Worm (Caenorhabditis elegans) whole organism, mixed stage, embryonic: ENCODE data around the gene H03E18.2.

Experiments used
- M03D4.4 ChIP-seq: sonication (generic microtip); optimal IDR thresholded peaks from 2 replicates; lab custom pipeline; 2017; ENCODE audit warnings: mild to moderate bottlenecking, missing genetic modification characterization, missing compliant biosample characterization
- bed-3 ChIP-seq: fragments of 200-800 bp; sonication (Bioruptor generic); optimal IDR thresholded peaks from 3 replicates; lab custom pipeline; 2018; ENCODE audit warnings: mild to moderate bottlenecking, missing genetic modification characterization, moderate library complexity, missing compliant biosample characterization
- blmp-1 ChIP-seq: fragments of 150-350 bp; optimal IDR thresholded peaks from 2 replicates; lab custom pipeline; 2014; ENCODE audit warnings: missing biosample characterization, missing genetic modification characterization
- ceh-39 ChIP-seq: fragments of 150-350 bp; optimal IDR thresholded peaks from 2 replicates; lab custom pipeline; 2014; ENCODE audit warnings: missing biosample characterization, missing genetic modification characterization
- ceh-43 ChIP-seq: fragments of 200-800 bp; sonication (Bioruptor generic); optimal IDR thresholded peaks from 2 replicates; lab custom pipeline; 2018; ENCODE audit warnings: mild to moderate bottlenecking, missing genetic modification characterization, moderate library complexity, missing compliant biosample characterization
- ceh-83 ChIP-seq: fragments of 200-800 bp; sonication (Bioruptor generic); optimal IDR thresholded peaks from 2 replicates; lab custom pipeline; 2018; ENCODE audit warnings: mild to moderate bottlenecking, missing genetic modification characterization, missing compliant biosample characterization
- ces-1 ChIP-seq: fragments of 150-350 bp; optimal IDR thresholded peaks from 2 replicates; lab custom pipeline; 2014; ENCODE audit warnings: missing biosample characterization, missing genetic modification reagents, missing genetic modification characterization
- cnd-1 ChIP-seq: fragments of 200-800 bp; sonication (Bioruptor generic); optimal IDR thresholded peaks from 2 replicates; lab custom pipeline; 2018; ENCODE audit warnings: mild to moderate bottlenecking, missing genetic modification characterization, missing compliant biosample characterization
- drap-1 ChIP-seq: fragments of 200-800 bp; sonication (Bioruptor generic); optimal IDR thresholded peaks from 3 replicates; lab custom pipeline; 2018; ENCODE audit warnings: mild to moderate bottlenecking, missing genetic modification characterization, missing compliant biosample characterization
- elt-1 ChIP-seq: sonication (generic microtip); optimal IDR thresholded peaks from 2 replicates; lab custom pipeline; 2017; ENCODE audit warnings: missing genetic modification characterization, mild to moderate bottlenecking, missing compliant biosample characterization, antibody characterized with exemption, moderate library complexity, borderline replicate concordance; ENCODE audit not compliant: insufficient read depth
- elt-3 ChIP-seq: fragments of 150-350 bp; optimal IDR thresholded peaks from 2 replicates; lab custom pipeline; 2014; ENCODE audit warnings: missing biosample characterization, missing genetic modification characterization
- flh-1 ChIP-seq: fragments of 200-800 bp; sonication (Bioruptor generic); optimal IDR thresholded peaks from 2 replicates; lab custom pipeline; 2018; ENCODE audit warnings: mild to moderate bottlenecking, missing genetic modification characterization, moderate library complexity, missing compliant biosample characterization
- ham-2 ChIP-seq: fragments of 200-800 bp; sonication (Bioruptor generic); optimal IDR thresholded peaks from 2 replicates; lab custom pipeline; 2018; ENCODE audit warnings: mild to moderate bottlenecking, missing genetic modification characterization, missing compliant biosample characterization
- hlh-1 ChIP-seq: fragments of 150-350 bp; optimal IDR thresholded peaks from 2 replicates; lab custom pipeline; 2014; ENCODE audit warnings: missing biosample characterization, missing genetic modification reagents, missing genetic modification characterization
- lin-13 ChIP-seq: fragments of 150-350 bp; optimal IDR thresholded peaks from 2 replicates; lab custom pipeline; 2014; ENCODE audit warnings: missing biosample characterization, missing genetic modification characterization
- lin-32 ChIP-seq: fragments of 200-800 bp; sonication (Bioruptor generic); optimal IDR thresholded peaks from 2 replicates; lab custom pipeline; 2018; ENCODE audit warnings: mild to moderate bottlenecking, missing genetic modification characterization, missing compliant biosample characterization
- lsy-2 ChIP-seq: fragments of 150-350 bp; optimal IDR thresholded peaks from 2 replicates; lab custom pipeline; 2014; ENCODE audit warnings: missing biosample characterization, missing genetic modification characterization
- mab-5 ChIP-seq: fragments of 150-350 bp; optimal IDR thresholded peaks from 2 replicates; lab custom pipeline; 2014; ENCODE audit warnings: missing biosample characterization, missing genetic modification characterization
- mep-1 ChIP-seq: fragments of 150-350 bp; optimal IDR thresholded peaks from 2 replicates; lab custom pipeline; 2017; ENCODE audit warnings: missing biosample characterization, missing genetic modification reagents, missing genetic modification characterization, inconsistent platforms
- mls-2 ChIP-seq: sonication (generic microtip); optimal IDR thresholded peaks from 2 replicates; lab custom pipeline; 2016; ENCODE audit warnings: mild to moderate bottlenecking, missing genetic modification characterization, moderate library complexity, missing compliant biosample characterization
- nhr-12 ChIP-seq: fragments of 150-350 bp; optimal IDR thresholded peaks from 2 replicates; lab custom pipeline; 2014; ENCODE audit warnings: missing biosample characterization, missing genetic modification characterization
- nhr-2 ChIP-seq: fragments of 150-350 bp; optimal IDR thresholded peaks from 2 replicates; lab custom pipeline; 2014; ENCODE audit warnings: missing biosample characterization, missing genetic modification characterization
- nhr-237 ChIP-seq: fragments of 150-350 bp; optimal IDR thresholded peaks from 2 replicates; lab custom pipeline; 2014; ENCODE audit warnings: missing biosample characterization, missing genetic modification characterization
- nhr-28 ChIP-seq: fragments of 150-350 bp; optimal IDR thresholded peaks from 2 replicates; lab custom pipeline; 2014; ENCODE audit warnings: missing biosample characterization, missing genetic modification characterization
- nhr-76 ChIP-seq: sonication (generic microtip); optimal IDR thresholded peaks from 2 replicates; lab custom pipeline; 2017; ENCODE audit warnings: missing biosample characterization, missing genetic modification characterization
- pha-4 ChIP-seq: fragments of 150-350 bp; optimal IDR thresholded peaks from 2 replicates; lab custom pipeline; 2018; ENCODE audit warnings: missing biosample characterization, missing genetic modification reagents, missing genetic modification characterization
- sem-2 ChIP-seq: fragments of 200-800 bp; sonication (Bioruptor generic); optimal IDR thresholded peaks from 2 replicates; lab custom pipeline; 2018; ENCODE audit warnings: mild to moderate bottlenecking, missing genetic modification characterization, missing compliant biosample characterization
- snpc-4 ChIP-seq: fragments of 150-350 bp; optimal IDR thresholded peaks from 2 replicates; lab custom pipeline; 2014; ENCODE audit warnings: missing biosample characterization, missing genetic modification characterization
- sptf-1 ChIP-seq: sonication (generic microtip); optimal IDR thresholded peaks from 2 replicates; lab custom pipeline; 2017; ENCODE audit warnings: mild to moderate bottlenecking, missing genetic modification characterization, moderate library complexity, missing compliant biosample characterization
- tbx-8 ChIP-seq: fragments of 200-800 bp; sonication (Bioruptor generic); optimal IDR thresholded peaks from 2 replicates; lab custom pipeline; 2018; ENCODE audit warnings: mild to moderate bottlenecking, missing genetic modification characterization, moderate library complexity, missing compliant biosample characterization
- unc-120 ChIP-seq: sonication (generic microtip); optimal IDR thresholded peaks from 2 replicates; lab custom pipeline; 2017; ENCODE audit warnings: missing genetic modification characterization, missing compliant biosample characterization; ENCODE audit not compliant: poor library complexity, severe bottlenecking
- unc-39 ChIP-seq: fragments of 150-350 bp; optimal IDR thresholded peaks from 2 replicates; lab custom pipeline; 2014; ENCODE audit warnings: missing biosample characterization, missing genetic modification characterization
- unc-62 ChIP-seq: fragments of 150-350 bp; optimal IDR thresholded peaks from 2 replicates; lab custom pipeline; 2014; ENCODE audit warnings: missing biosample characterization, missing genetic modification reagents, missing genetic modification characterization
- zip-8 ChIP-seq: fragments of 150-350 bp; optimal IDR thresholded peaks from 2 replicates; lab custom pipeline; 2014; ENCODE audit warnings: missing biosample characterization, missing genetic modification characterization
- ztf-11 ChIP-seq: fragments of 150-350 bp; optimal IDR thresholded peaks from 2 replicates; lab custom pipeline; 2014; ENCODE audit warnings: missing biosample characterization, missing genetic modification characterization

The H03E18.2 gene

DNA sequence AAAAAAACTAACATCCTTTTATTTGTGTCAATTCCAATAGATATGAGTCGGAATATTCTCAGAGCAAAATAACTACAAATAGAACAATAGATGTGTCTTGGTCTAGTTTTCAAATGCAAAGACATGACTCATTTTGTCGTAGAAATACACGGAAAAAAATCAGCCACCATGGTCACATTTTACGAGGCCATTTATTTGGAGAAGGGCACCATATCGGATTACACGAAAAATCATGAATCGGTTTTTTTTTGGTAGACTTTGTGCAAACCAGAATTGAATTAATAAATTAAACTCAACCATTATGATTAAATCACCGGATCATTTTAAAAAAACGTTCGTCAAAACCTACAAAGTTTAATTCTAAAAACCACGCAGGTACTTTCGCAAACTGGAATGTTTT, at the start of gene H03E18.2:
Gene H03E18.2 (minus strand): TSS at position 101 of the 400 bp plus-strand sequence.
- TF ChIP-seq nhr-12 (tag; lab: Kevin White, UChicago): no peak

DNA sequence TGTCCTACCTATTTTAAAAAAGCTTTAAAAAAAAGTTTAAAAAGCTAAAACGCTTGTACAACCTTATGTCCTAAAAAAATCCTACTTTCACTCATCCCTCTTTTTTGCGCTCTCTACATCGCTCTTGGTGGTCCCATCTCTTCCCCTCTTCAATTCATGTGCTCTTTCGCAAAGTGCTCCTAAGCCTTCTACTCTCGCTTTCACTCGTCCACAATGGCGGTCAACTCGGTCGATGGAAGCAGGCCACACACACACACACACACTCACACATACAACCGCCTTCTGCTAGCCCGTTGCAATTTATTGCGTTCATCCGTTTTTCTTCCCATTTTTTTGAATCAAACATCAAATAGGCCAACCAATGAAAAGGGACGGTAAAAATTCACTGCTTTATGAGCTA, 48.9 kb upstream of the H03E18.2 start:
- no peak for TF ChIP-seq drap-1
- no peak for TF ChIP-seq mab-5
- no peak for TF ChIP-seq nhr-28 (tag; lab: Kevin White, UChicago)
- no peak for TF ChIP-seq bed-3 (GFP tag; lab: Kevin White, UChicago)
- peak; percentile 11 for TF ChIP-seq unc-120 (tag; lab: Kevin White, UChicago)
- no peak for TF ChIP-seq flh-1 (GFP tag; lab: Kevin White, UChicago)
- TF ChIP-seq unc-39: no peak
- TF ChIP-seq lin-13: no peak
- peak; percentile 80 for TF ChIP-seq mls-2
- no peak for TF ChIP-seq unc-62 (GFP tag; lab: Kevin White, UChicago)
- TF ChIP-seq ham-2 (GFP tag; lab: Kevin White, UChicago): no peak
- peak; percentile 21 for TF ChIP-seq sptf-1 (tag; lab: Kevin White, UChicago)
- TF ChIP-seq ces-1 (GFP tag; lab: Kevin White, UChicago): no peak
- TF ChIP-seq nhr-237 (tag; lab: Kevin White, UChicago): no peak
- TF ChIP-seq pha-4 (tag; lab: Kevin White, UChicago): no peak
- no peak for TF ChIP-seq elt-3
- no peak for TF ChIP-seq M03D4.4 (tag; lab: Kevin White, UChicago)
- no peak for TF ChIP-seq ceh-43 (GFP tag; lab: Kevin White, UChicago)
- no peak for TF ChIP-seq hlh-1 (tag; lab: Kevin White, UChicago)
- no peak for TF ChIP-seq mep-1 (tag; lab: Kevin White, UChicago)

DNA sequence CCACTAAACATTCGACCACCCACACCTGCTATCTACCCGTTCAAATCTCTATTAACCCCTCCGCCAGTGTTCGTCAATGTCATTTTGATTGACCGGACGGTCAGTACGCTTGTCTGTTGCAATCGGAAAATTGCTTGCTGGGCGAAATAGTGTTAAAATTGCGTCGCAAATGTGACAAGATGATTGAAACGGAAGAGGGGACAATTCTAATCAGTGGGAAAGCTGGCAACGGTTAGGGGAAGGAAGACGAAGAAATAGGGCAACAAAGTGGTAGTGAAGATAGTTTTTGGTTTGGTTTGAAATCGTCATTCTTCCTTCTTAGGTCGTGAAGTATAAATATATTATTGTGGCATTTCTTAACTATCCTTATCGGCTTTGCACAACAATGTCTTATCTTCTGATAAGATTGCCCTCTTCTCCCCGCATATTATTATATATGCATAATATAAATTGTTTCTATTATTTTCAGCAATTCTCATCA, 48.2 kb upstream of the H03E18.2 start:
- no peak for TF ChIP-seq mls-2
- no peak for TF ChIP-seq M03D4.4 (tag; lab: Kevin White, UChicago)
- TF ChIP-seq drap-1: peak; percentile 7
- no peak for TF ChIP-seq ceh-83
- no peak for TF ChIP-seq cnd-1
- TF ChIP-seq flh-1 (GFP tag; lab: Kevin White, UChicago): no peak
- no peak for TF ChIP-seq elt-1 (tag; lab: Kevin White, UChicago)
- no peak for TF ChIP-seq nhr-12 (tag; lab: Kevin White, UChicago)
- no peak for TF ChIP-seq bed-3 (GFP tag; lab: Kevin White, UChicago)
- no peak for TF ChIP-seq snpc-4 (tag; lab: Kevin White, UChicago)
- no peak for TF ChIP-seq tbx-8 (GFP tag; lab: Kevin White, UChicago)
- no peak for TF ChIP-seq lin-13
- TF ChIP-seq nhr-28 (tag; lab: Kevin White, UChicago): no peak
- TF ChIP-seq ceh-43 (GFP tag; lab: Kevin White, UChicago): no peak
- TF ChIP-seq unc-62 (GFP tag; lab: Kevin White, UChicago): peak; percentile 95
- no peak for TF ChIP-seq ztf-11 (tag; lab: Kevin White, UChicago)
- TF ChIP-seq elt-3: no peak
- TF ChIP-seq unc-39: no peak
- no peak for TF ChIP-seq blmp-1 (tag; lab: Kevin White, UChicago)
- TF ChIP-seq nhr-2 (tag; lab: Kevin White, UChicago): no peak
- no peak for TF ChIP-seq sptf-1 (tag; lab: Kevin White, UChicago)
- TF ChIP-seq pha-4 (tag; lab: Kevin White, UChicago): no peak
- no peak for TF ChIP-seq sem-2
- TF ChIP-seq mep-1 (tag; lab: Kevin White, UChicago): no peak
- peak; percentile 53 for TF ChIP-seq ham-2 (GFP tag; lab: Kevin White, UChicago)
- TF ChIP-seq ceh-39 (tag; lab: Kevin White, UChicago): no peak
- no peak for TF ChIP-seq lsy-2 (tag; lab: Kevin White, UChicago)
- TF ChIP-seq nhr-237 (tag; lab: Kevin White, UChicago): no peak
- TF ChIP-seq unc-120 (tag; lab: Kevin White, UChicago): no peak
- TF ChIP-seq zip-8 (tag; lab: Kevin White, UChicago): no peak
- TF ChIP-seq nhr-76 (tag; lab: Kevin White, UChicago): no peak
- TF ChIP-seq mab-5: no peak
- no peak for TF ChIP-seq ces-1 (GFP tag; lab: Kevin White, UChicago)
- TF ChIP-seq hlh-1 (tag; lab: Kevin White, UChicago): peak; percentile 55
- TF ChIP-seq lin-32 (GFP tag; lab: Kevin White, UChicago): no peak
